Fruit fly (Drosophila melanogaster): ENCODE measurements around the gene CG13043.

Gene CG13043

dm6 chr3L:16277135-16277534 lies 28.5 kb downstream of the CG13043 start, which contains the start of gene CG13065:
CG13065 (plus strand) TSS chr3L:16277435.
- TF ChIP-seq Myc (optimal IDR thresholded peaks at IDR 0.05) (no peak), jim (GFP tag; optimal IDR thresholded peaks at IDR 0.05) (no peak), fru (GFP tag; optimal IDR thresholded peaks at IDR 0.05) (no peak), usp (GFP tag; optimal IDR thresholded peaks at IDR 0.05) (no peak), Abd-B (GFP tag; optimal IDR thresholded peaks at IDR 0.05) (no peak), Hr83 (GFP tag; optimal IDR thresholded peaks at IDR 0.05; ENCODE audit: poor library complexity, severe bottlenecking) (no peak), CrebA (GFP tag; optimal IDR thresholded peaks at IDR 0.05; ENCODE audit: borderline replicate concordance) (no peak), tai (GFP tag; optimal IDR thresholded peaks at IDR 0.05) (no peak), psq (GFP tag; optimal IDR thresholded peaks at IDR 0.05) (no peak), foxo (GFP tag; optimal IDR thresholded peaks at IDR 0.05) (no peak), Hr78 (GFP tag; optimal IDR thresholded peaks at IDR 0.05) (no peak), CG32264 (GFP tag; optimal IDR thresholded peaks at IDR 0.05) (no peak)

- no peak for TF ChIP-seq lola (GFP tag; optimal IDR thresholded peaks at IDR 0.05)
- no peak for TF ChIP-seq dmrt93B (GFP tag; optimal IDR thresholded peaks at IDR 0.05)
- no peak for TF ChIP-seq CG32264 (GFP tag; optimal IDR thresholded peaks at IDR 0.05)
- TF ChIP-seq Dif (GFP tag; optimal IDR thresholded peaks at IDR 0.05; ENCODE audit: partially characterized antibody), result no peak
- no peak for TF ChIP-seq dsf (GFP tag; optimal IDR thresholded peaks at IDR 0.05; ENCODE audit: borderline replicate concordance)
- TF ChIP-seq usp (GFP tag; optimal IDR thresholded peaks at IDR 0.05), result no peak
- no peak for TF ChIP-seq woc (GFP tag; optimal IDR thresholded peaks at IDR 0.05)
- no peak for TF ChIP-seq HLH106 (tag; optimal IDR thresholded peaks at IDR 0.05)
- TF ChIP-seq fru (GFP tag; optimal IDR thresholded peaks at IDR 0.05), result no peak
- TF ChIP-seq sv (GFP tag; optimal IDR thresholded peaks at IDR 0.05), result no peak
- TF ChIP-seq Sp1 (GFP tag; optimal IDR thresholded peaks at IDR 0.05), result no peak
- no peak for TF ChIP-seq Rel (GFP tag; optimal IDR thresholded peaks at IDR 0.05)
- TF ChIP-seq Rel (tag; optimal IDR thresholded peaks at IDR 0.05), result no peak
- TF ChIP-seq dl (GFP tag; optimal IDR thresholded peaks at IDR 0.05; ENCODE audit: insufficient read depth in 1 of 2, partially characterized antibody in 2 of 2), result no peak
- no peak for TF ChIP-seq tai (GFP tag; optimal IDR thresholded peaks at IDR 0.05)
- TF ChIP-seq Hr83 (GFP tag; optimal IDR thresholded peaks at IDR 0.05; ENCODE audit: poor library complexity, severe bottlenecking), result no peak
- no peak for TF ChIP-seq Dfd (GFP tag; optimal IDR thresholded peaks at IDR 0.05)
- TF ChIP-seq br (GFP tag; optimal IDR thresholded peaks at IDR 0.05), result no peak
- no peak for TF ChIP-seq CG9705 (GFP tag; optimal IDR thresholded peaks at IDR 0.05)
Measured at dm6 chr3L:16275391-16276017, 30.2 kb downstream of the CG13043 start.

- TF ChIP-seq OdsH (GFP tag; optimal IDR thresholded peaks at IDR 0.05) (no peak), dl (GFP tag; optimal IDR thresholded peaks at IDR 0.05; ENCODE audit: insufficient read depth in 1 of 2, partially characterized antibody in 2 of 2) (no peak)
Measured at dm6 chr3L:16272338-16272959, 33.2 kb downstream of the CG13043 start, which contains the start of gene CG13066. CG13066 (plus strand) TSS chr3L:16272909.

- TF ChIP-seq Dif (GFP tag; optimal IDR thresholded peaks at IDR 0.05; ENCODE audit: partially characterized antibody) (no peak), foxo (GFP tag; optimal IDR thresholded peaks at IDR 0.05) (no peak), fru (GFP tag; optimal IDR thresholded peaks at IDR 0.05) (no peak), br (GFP tag; optimal IDR thresholded peaks at IDR 0.05) (no peak), ey (GFP tag; optimal IDR thresholded peaks at IDR 0.05) (no peak)
Measured at dm6 chr3L:16270802-16271332, 34.8 kb downstream of the CG13043 start, which contains the start of the genes CG34248 and CG13067. CG34248 (minus strand) TSS chr3L:16270902. CG13067 (plus strand) TSS chr3L:16271282.

- no peak for TF ChIP-seq usp (GFP tag; optimal IDR thresholded peaks at IDR 0.05)
- no peak for TF ChIP-seq GATAd (GFP tag; optimal IDR thresholded peaks at IDR 0.05)
- no peak for TF ChIP-seq Hr78 (GFP tag; optimal IDR thresholded peaks at IDR 0.05)
Measured at dm6 chr3L:16269092-16269491, 36.6 kb downstream of the CG13043 start, which contains the start of gene CG13068. CG13068 (plus strand) TSS chr3L:16269392.

Data from whole organism, wandering third instar larva.